Worm (Caenorhabditis elegans): ENCODE measurements around the gene F31B9.4.

Gene F31B9.4

ce11 chrX:15917000-15917399 is at the start of gene F31B9.4, which contains the start of gene F31B9.2:
TSS of gene F31B9.4 (minus strand) at chrX:15917100.
TSS of gene F31B9.2 (plus strand) at chrX:15917367.
- TF ChIP-seq ama-1 (optimal IDR thresholded peaks at IDR 0.05) (no peak), B0310.2 (tag; optimal IDR thresholded peaks at IDR 0.05) (no peak), tbx-37 (GFP tag; conservative IDR thresholded peaks at IDR 0.05) (no peak), sea-1 (GFP tag; conservative IDR thresholded peaks at IDR 0.05) (no peak), F13C5.2 (tag; optimal IDR thresholded peaks at IDR 0.05) (no peak), flt-1 (GFP tag; IDR thresholded peaks at IDR 0.05) (no peak), aly-1 (tag; optimal IDR thresholded peaks at IDR 0.05) (no peak), ceh-13 (GFP tag; optimal IDR thresholded peaks at IDR 0.05) (no peak), ceh-36 (tag; optimal IDR thresholded peaks at IDR 0.05) (no peak), hmg-4 (GFP tag; optimal IDR thresholded peaks at IDR 0.05) (no peak), ets-7 (tag; optimal IDR thresholded peaks at IDR 0.05) (no peak)

- TF ChIP-seq tbx-37 (GFP tag; conservative IDR thresholded peaks at IDR 0.05), result no peak
These were observed 41.9 kb upstream of the F31B9.4 start, which contains the start of gene C09G1.5 for ce11 chrX:15958767-15959166. TSS of gene C09G1.5 (plus strand) at chrX:15959067.

DNA sequence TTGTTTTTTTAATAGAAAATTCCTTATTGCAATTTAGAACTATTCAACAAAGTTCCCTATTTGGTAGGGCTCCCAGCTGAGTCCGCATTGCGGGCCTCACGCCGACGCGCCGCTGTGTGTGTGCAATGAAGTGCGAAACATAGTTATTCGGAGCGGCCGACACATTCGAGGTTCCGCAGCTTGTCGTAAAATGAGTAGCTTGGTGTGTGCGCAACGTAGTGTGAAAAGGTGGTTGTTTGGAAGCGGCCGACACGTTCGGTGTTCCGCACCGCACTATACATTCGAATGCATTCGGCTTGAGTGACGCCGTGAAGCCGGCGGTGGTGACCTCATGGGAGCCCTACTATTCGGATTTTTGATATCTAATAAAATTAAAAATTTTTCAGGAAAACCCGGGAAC is 36.7 kb upstream of the F31B9.4 start:
- TF ChIP-seq hmbx-1 (tag; optimal IDR thresholded peaks at IDR 0.05) (no peak), pes-1 (GFP tag; IDR thresholded peaks at IDR 0.05) (no peak), scrt-1 (GFP tag; IDR thresholded peaks at IDR 0.05) (no peak), ets-7 (tag; optimal IDR thresholded peaks at IDR 0.05) (no peak), flt-1 (GFP tag; IDR thresholded peaks at IDR 0.05) (no peak), aly-1 (tag; optimal IDR thresholded peaks at IDR 0.05) (no peak), tbx-37 (GFP tag; conservative IDR thresholded peaks at IDR 0.05) (no peak), ceh-13 (GFP tag; optimal IDR thresholded peaks at IDR 0.05) (no peak), ceh-36 (tag; optimal IDR thresholded peaks at IDR 0.05) (no peak), tbx-11 (GFP tag; IDR thresholded peaks at IDR 0.05) (no peak), F13C5.2 (tag; optimal IDR thresholded peaks at IDR 0.05) (no peak), tra-4 (tag; optimal IDR thresholded peaks at IDR 0.05) (no peak), ama-1 (optimal IDR thresholded peaks at IDR 0.05) (no peak)

ce11 chrX:15953086-15953485 is 36.2 kb upstream of the F31B9.4 start:
- TF ChIP-seq F13C5.2 (tag; optimal IDR thresholded peaks at IDR 0.05) (no peak), ets-7 (tag; optimal IDR thresholded peaks at IDR 0.05) (no peak), tbx-11 (GFP tag; IDR thresholded peaks at IDR 0.05) (no peak), ceh-36 (tag; optimal IDR thresholded peaks at IDR 0.05) (no peak), sea-1 (GFP tag; conservative IDR thresholded peaks at IDR 0.05) (no peak), pes-1 (GFP tag; IDR thresholded peaks at IDR 0.05) (no peak), B0310.2 (tag; optimal IDR thresholded peaks at IDR 0.05) (no peak), flt-1 (GFP tag; IDR thresholded peaks at IDR 0.05) (no peak), tbx-37 (GFP tag; conservative IDR thresholded peaks at IDR 0.05) (no peak), aly-1 (tag; optimal IDR thresholded peaks at IDR 0.05) (no peak), hmbx-1 (tag; optimal IDR thresholded peaks at IDR 0.05) (no peak), ama-1 (optimal IDR thresholded peaks at IDR 0.05) (no peak), hnd-1 (tag; optimal IDR thresholded peaks at IDR 0.05) (no peak)

- TF ChIP-seq pes-1 (GFP tag; IDR thresholded peaks at IDR 0.05), result no peak
- TF ChIP-seq ama-1 (optimal IDR thresholded peaks at IDR 0.05), result no peak
- TF ChIP-seq aly-1 (tag; optimal IDR thresholded peaks at IDR 0.05), result no peak
- no peak for TF ChIP-seq hmbx-1 (tag; optimal IDR thresholded peaks at IDR 0.05)
- TF ChIP-seq hnd-1 (tag; optimal IDR thresholded peaks at IDR 0.05), result no peak
- no peak for TF ChIP-seq tbx-11 (GFP tag; IDR thresholded peaks at IDR 0.05)
- no peak for TF ChIP-seq sea-1 (GFP tag; conservative IDR thresholded peaks at IDR 0.05)
- TF ChIP-seq tbx-37 (GFP tag; conservative IDR thresholded peaks at IDR 0.05), result no peak
- no peak for TF ChIP-seq hmg-4 (GFP tag; optimal IDR thresholded peaks at IDR 0.05)
- no peak for TF ChIP-seq scrt-1 (GFP tag; IDR thresholded peaks at IDR 0.05)
- TF ChIP-seq ceh-13 (GFP tag; optimal IDR thresholded peaks at IDR 0.05), result no peak
- no peak for TF ChIP-seq ets-7 (tag; optimal IDR thresholded peaks at IDR 0.05)
- TF ChIP-seq flt-1 (GFP tag; IDR thresholded peaks at IDR 0.05), result no peak
- no peak for TF ChIP-seq F13C5.2 (tag; optimal IDR thresholded peaks at IDR 0.05)
- no peak for TF ChIP-seq ceh-36 (tag; optimal IDR thresholded peaks at IDR 0.05)
- TF ChIP-seq B0310.2 (tag; optimal IDR thresholded peaks at IDR 0.05), result no peak
- no peak for TF ChIP-seq tra-4 (tag; optimal IDR thresholded peaks at IDR 0.05)
These were observed 34.3 kb upstream of the F31B9.4 start, which contains the start of gene col-186 for ce11 chrX:15951194-15951593. TSS of gene col-186 (plus strand) at chrX:15951494.

ce11 chrX:15945806-15946205 is 28.9 kb upstream of the F31B9.4 start:
- TF ChIP-seq ets-7 (tag; optimal IDR thresholded peaks at IDR 0.05), result no peak
- no peak for TF ChIP-seq sea-1 (GFP tag; conservative IDR thresholded peaks at IDR 0.05)
- no peak for TF ChIP-seq tra-4 (tag; optimal IDR thresholded peaks at IDR 0.05)
- TF ChIP-seq F13C5.2 (tag; optimal IDR thresholded peaks at IDR 0.05), result no peak
- no peak for TF ChIP-seq scrt-1 (GFP tag; IDR thresholded peaks at IDR 0.05)
- TF ChIP-seq ceh-13 (GFP tag; optimal IDR thresholded peaks at IDR 0.05), result no peak
- no peak for TF ChIP-seq tbx-37 (GFP tag; conservative IDR thresholded peaks at IDR 0.05)
- TF ChIP-seq hmbx-1 (tag; optimal IDR thresholded peaks at IDR 0.05), result no peak
- TF ChIP-seq B0310.2 (tag; optimal IDR thresholded peaks at IDR 0.05), result no peak
- no peak for TF ChIP-seq ceh-36 (tag; optimal IDR thresholded peaks at IDR 0.05)
- no peak for TF ChIP-seq pes-1 (GFP tag; IDR thresholded peaks at IDR 0.05)
- TF ChIP-seq tbx-11 (GFP tag; IDR thresholded peaks at IDR 0.05), result no peak
- TF ChIP-seq hmg-4 (GFP tag; optimal IDR thresholded peaks at IDR 0.05), result no peak

ce11 chrX:15944198-15944597 is 27.3 kb upstream of the F31B9.4 start:
- TF ChIP-seq ama-1 (optimal IDR thresholded peaks at IDR 0.05) (no peak), ceh-13 (GFP tag; optimal IDR thresholded peaks at IDR 0.05) (no peak), scrt-1 (GFP tag; IDR thresholded peaks at IDR 0.05) (no peak), hmg-4 (GFP tag; optimal IDR thresholded peaks at IDR 0.05) (no peak), F13C5.2 (tag; optimal IDR thresholded peaks at IDR 0.05) (no peak), hmbx-1 (tag; optimal IDR thresholded peaks at IDR 0.05) (no peak)

DNA sequence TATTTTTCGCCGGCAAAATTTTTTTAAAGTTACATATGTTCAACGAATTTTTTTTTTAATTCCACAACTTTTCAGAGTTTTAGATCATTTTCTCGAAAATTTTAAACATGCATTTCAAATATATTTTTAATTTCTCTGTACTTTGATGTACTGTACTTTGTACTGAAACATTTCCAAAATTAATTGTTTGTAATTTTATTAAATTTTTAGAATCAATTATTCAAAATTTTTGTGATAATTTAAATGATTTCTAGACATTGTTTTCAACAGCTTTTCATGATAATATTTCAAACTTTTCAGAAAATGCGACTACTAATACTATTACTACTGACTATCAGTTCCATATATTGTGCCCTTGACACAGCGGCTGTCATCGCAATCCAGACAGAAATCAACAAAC is 26.8 kb upstream of the F31B9.4 start, which contains the start of gene mec-5:
Gene mec-5, plus strand, starts transcription at position 301 of the 400 bp plus-strand sequence.
- TF ChIP-seq sea-1 (GFP tag; conservative IDR thresholded peaks at IDR 0.05), result no peak
- TF ChIP-seq ets-7 (tag; optimal IDR thresholded peaks at IDR 0.05), result no peak
- TF ChIP-seq F13C5.2 (tag; optimal IDR thresholded peaks at IDR 0.05), result no peak
- TF ChIP-seq pes-1 (GFP tag; IDR thresholded peaks at IDR 0.05), result no peak
- no peak for TF ChIP-seq hmbx-1 (tag; optimal IDR thresholded peaks at IDR 0.05)
- no peak for TF ChIP-seq aly-1 (tag; optimal IDR thresholded peaks at IDR 0.05)
- TF ChIP-seq tra-4 (tag; optimal IDR thresholded peaks at IDR 0.05), result no peak
- TF ChIP-seq ceh-13 (GFP tag; optimal IDR thresholded peaks at IDR 0.05), result no peak
- no peak for TF ChIP-seq hnd-1 (tag; optimal IDR thresholded peaks at IDR 0.05)
- no peak for TF ChIP-seq scrt-1 (GFP tag; IDR thresholded peaks at IDR 0.05)
- TF ChIP-seq ceh-36 (tag; optimal IDR thresholded peaks at IDR 0.05), result no peak
- TF ChIP-seq hmg-4 (GFP tag; optimal IDR thresholded peaks at IDR 0.05), result no peak
- no peak for TF ChIP-seq tbx-11 (GFP tag; IDR thresholded peaks at IDR 0.05)
- TF ChIP-seq ama-1 (optimal IDR thresholded peaks at IDR 0.05), result no peak
- TF ChIP-seq tbx-37 (GFP tag; conservative IDR thresholded peaks at IDR 0.05), result no peak
- TF ChIP-seq flt-1 (GFP tag; IDR thresholded peaks at IDR 0.05), result no peak

All from whole organism, early embryonic.